Worm (Caenorhabditis elegans) whole organism, L1 larva: ENCODE measurements around the gene C45G9.2.

ENCODE experiments used
- Y116A8C.19 ChIP-seq: sonication (generic microtip); optimal IDR thresholded peaks from 2 replicates; lab custom pipeline; 2016; ENCODE audit warnings: missing compliant biosample characterization, missing genetic modification characterization, borderline replicate concordance
- elt-3 ChIP-seq, 6 experiments: fragments of 150-350 bp in 1 of 6; sonication (generic microtip); optimal IDR thresholded peaks; 2 replicates each; lab custom pipeline; 2017 to 2018; ENCODE audit warnings: missing biosample characterization in 6 of 6, missing genetic modification characterization in 6 of 6, inconsistent platforms in 1 of 6
- fos-1 ChIP-seq: fragments of 150-350 bp; optimal IDR thresholded peaks from 2 replicates; lab custom pipeline; 2014; ENCODE audit warnings: missing biosample characterization, missing genetic modification characterization
- hlh-17 ChIP-seq: fragments of 200-800 bp; sonication (Bioruptor generic); optimal IDR thresholded peaks from 2 replicates; lab custom pipeline; 2018; ENCODE audit warnings: missing genetic modification characterization, mild to moderate bottlenecking, missing compliant biosample characterization, moderate library complexity, borderline replicate concordance
- mab-9 ChIP-seq: fragments of 200-800 bp; sonication (Bioruptor generic); IDR thresholded peaks from 2 replicates; pipeline ENCODE4 v1.3.6; 2022; ENCODE audit warnings: missing genetic modification reagents, missing genetic modification characterization, missing compliant biosample characterization
- mef-2 ChIP-seq: fragments of 150-350 bp; optimal IDR thresholded peaks from 2 replicates; lab custom pipeline; 2014; ENCODE audit warnings: missing biosample characterization, missing genetic modification characterization
- nhr-11 ChIP-seq: fragments of 150-350 bp; optimal IDR thresholded peaks from 2 replicates; lab custom pipeline; 2014; ENCODE audit warnings: missing biosample characterization, missing genetic modification characterization
- pqm-1 ChIP-seq: sonication (generic microtip); optimal IDR thresholded peaks from 3 replicates; lab custom pipeline; 2017; ENCODE audit warnings: missing biosample characterization, missing genetic modification characterization
- sptf-1 ChIP-seq: fragments of 150-350 bp; optimal IDR thresholded peaks from 2 replicates; lab custom pipeline; 2014; ENCODE audit warnings: missing biosample characterization, missing genetic modification characterization
- unc-130 ChIP-seq: fragments of 150-350 bp; optimal IDR thresholded peaks from 2 replicates; lab custom pipeline; 2017; ENCODE audit warnings: missing biosample characterization, missing genetic modification characterization, inconsistent platforms
- unc-62 ChIP-seq: fragments of 150-350 bp; optimal IDR thresholded peaks from 2 replicates; lab custom pipeline; 2014; ENCODE audit warnings: missing biosample characterization, missing genetic modification reagents, missing genetic modification characterization
- zag-1 ChIP-seq: fragments of 150-350 bp; optimal IDR thresholded peaks from 2 replicates; lab custom pipeline; 2014; ENCODE audit warnings: missing biosample characterization, missing genetic modification characterization

DNA sequence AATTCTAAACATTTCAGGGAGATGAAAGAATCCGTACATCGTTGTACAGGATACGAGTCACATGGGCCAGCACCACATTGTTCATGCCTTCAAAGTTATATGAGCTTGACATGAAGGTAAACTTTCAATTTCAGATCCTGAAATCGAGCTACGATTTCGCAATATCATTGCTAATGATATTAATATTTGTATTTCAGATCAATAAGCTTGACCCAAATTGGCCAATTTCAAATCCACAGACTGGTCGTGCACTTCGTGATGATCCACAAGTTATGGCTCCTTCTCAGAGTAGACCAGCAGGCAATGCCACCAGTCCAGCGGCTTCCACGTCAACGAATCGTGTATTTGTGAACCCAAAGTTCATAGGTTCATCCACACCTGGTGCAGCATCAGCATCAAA lies 42.5 kb upstream of the C45G9.2 start:
- TF ChIP-seq hlh-17 (no peak), unc-62 (GFP tag; lab: Kevin White, UChicago) (no peak), pqm-1 (no peak), mab-9 (GFP tag; lab: Robert Waterston, UW) (no peak), mef-2 (tag; lab: Kevin White, UChicago) (no peak), unc-130 (no peak), zag-1 (tag; lab: Kevin White, UChicago) (no peak), Y116A8C.19 (tag; lab: Kevin White, UChicago) (no peak), sptf-1 (tag; lab: Kevin White, UChicago) (no peak), elt-3 (tag; optimal IDR thresholded peaks at IDR 0.05; lab: Kevin White, UChicago) (no peak), fos-1 (tag; lab: Kevin White, UChicago) (no peak), nhr-11 (tag; lab: Kevin White, UChicago) (no peak)
